Fruit fly (Drosophila melanogaster): Measurements from ENCODE around the gene msl-2.
A peak's percentile ranks its signal among the peaks of the same experiment; 100 is the strongest.

The msl-2 gene

DNA sequence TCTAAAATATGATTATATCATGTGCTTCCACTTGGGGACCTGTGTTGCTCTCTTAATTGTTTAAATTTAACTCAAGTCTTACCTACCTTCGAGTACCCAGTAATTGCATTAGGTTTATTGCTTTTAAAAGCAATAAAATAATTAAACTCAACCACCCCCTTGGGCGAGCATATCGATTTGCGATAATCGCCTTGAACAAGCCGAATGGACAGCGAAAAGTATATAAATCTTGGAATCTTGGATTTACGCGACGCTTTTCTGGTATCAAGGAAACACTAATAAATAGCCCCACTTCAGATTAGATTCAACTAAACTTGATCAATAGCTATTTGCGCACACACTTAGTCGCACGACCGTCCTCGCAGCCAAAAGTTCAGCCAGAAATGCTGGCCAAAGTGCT lies 20.3 kb downstream of the msl-2 start, which contains the start of gene CG2772:
CG2772 (plus strand) TSS at position 338 of the 400 bp plus-strand sequence.
- peak; percentile 53 for TF ChIP-seq noc (tag; optimal IDR thresholded peaks at IDR 0.05)

- TF ChIP-seq noc (tag; optimal IDR thresholded peaks at IDR 0.05): no peak
Measured at dm6 chr2L:3444789-3445188, 21.1 kb downstream of the msl-2 start.

DNA sequence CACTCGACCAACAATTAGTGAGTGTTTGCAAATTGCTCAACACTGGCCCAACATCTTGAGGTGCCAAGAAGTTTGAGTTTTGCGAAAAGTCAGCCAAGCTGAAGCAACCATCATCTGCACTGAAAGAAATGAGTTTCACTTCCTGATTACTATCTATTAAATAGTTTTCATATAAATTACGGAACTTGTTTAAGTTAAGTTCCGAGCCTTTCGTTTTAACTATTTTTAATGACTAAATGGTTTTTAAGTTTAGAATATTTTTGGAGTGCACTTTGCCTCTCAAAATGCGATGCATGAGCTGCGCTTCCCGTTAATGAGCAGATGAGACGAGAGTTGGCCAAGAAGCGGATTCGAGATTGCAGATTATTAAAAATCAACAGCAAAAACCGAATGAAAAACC lies 24.2 kb downstream of the msl-2 start:
- TF ChIP-seq noc (tag; optimal IDR thresholded peaks at IDR 0.05): no peak

DNA sequence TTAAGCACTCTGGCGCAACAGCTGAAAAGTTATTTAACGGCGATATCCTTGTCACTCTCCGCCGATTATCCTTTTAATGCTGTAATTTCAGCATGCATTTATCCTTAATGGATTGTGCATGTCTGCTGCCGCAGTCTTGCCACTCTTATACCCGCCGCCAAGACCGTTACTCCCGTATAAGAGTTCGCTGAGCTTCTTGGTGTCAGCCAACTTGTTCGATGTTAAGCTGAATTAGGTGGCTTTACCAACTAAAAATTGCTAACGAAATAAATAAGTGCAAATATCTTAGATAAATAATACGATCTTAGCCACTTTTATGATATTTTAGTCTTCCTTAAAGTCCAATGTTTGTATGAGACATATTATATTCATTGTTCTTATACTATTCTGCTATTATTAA lies 24.8 kb downstream of the msl-2 start:
- no peak for TF ChIP-seq noc (tag; optimal IDR thresholded peaks at IDR 0.05)

dm6 chr2L:3440322-3440721 lies 25.6 kb downstream of the msl-2 start:
- no peak for TF ChIP-seq noc (tag; optimal IDR thresholded peaks at IDR 0.05)

DNA sequence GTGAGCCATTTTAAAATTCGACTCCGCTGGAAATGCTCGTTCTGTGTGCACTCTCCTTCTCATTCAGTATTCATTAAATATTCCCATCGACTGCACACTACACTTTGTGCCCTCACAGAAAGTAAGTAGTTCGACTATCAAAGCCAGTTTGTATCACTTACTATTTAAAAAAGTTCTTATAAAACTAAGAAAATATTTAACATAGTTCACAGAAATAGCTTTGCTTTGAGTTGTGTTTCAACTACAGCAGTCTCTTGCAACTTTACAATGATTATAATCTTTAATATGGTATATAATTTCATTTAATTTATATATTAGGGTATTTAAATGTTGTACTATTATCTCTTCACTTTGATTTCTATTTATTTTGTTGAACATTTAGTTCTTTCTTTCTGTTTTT lies 26.4 kb downstream of the msl-2 start:
- no peak for TF ChIP-seq noc (tag; optimal IDR thresholded peaks at IDR 0.05)

DNA sequence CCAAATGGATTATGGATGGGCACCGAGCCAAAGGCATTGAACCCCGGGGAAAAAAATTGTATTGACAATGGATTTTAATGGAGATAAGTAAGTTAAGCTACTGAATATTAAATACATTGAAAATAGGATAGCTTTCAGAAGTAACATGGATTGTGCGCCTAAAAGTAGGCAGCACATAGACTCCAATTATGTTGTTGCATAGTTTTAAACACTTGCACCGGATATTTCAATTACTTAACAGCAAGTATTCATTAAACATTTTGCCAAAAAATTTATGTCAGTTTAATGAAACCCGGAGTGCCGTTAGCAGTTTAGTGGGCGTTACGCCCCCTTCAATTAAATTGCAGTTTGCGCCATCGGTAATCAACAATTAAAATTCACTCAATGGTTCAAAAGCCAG lies 27.8 kb downstream of the msl-2 start:
- TF ChIP-seq noc (tag; optimal IDR thresholded peaks at IDR 0.05): no peak

DNA sequence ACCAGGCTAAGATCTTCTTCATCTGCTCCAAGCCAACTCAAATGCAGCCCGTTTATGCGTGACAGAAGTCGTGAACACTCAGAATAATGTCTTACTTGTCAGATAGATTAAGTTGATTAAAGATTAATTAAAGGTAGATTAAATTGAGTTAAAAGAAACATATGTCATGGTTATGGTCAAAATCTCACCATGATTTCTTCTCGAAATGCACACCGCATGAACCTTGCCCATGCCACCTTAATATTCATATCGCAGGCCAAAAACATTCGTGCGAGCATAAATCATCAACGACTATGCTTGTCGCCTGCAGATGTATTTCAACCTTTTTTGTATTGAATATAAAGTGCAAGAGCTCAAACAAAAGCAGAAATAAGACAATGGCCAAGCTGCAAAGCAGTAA lies 28.8 kb downstream of the msl-2 start:
- no peak for TF ChIP-seq noc (tag; optimal IDR thresholded peaks at IDR 0.05)

- no peak for TF ChIP-seq noc (tag; optimal IDR thresholded peaks at IDR 0.05)
Measured at dm6 chr2L:3436347-3436746, 29.6 kb downstream of the msl-2 start.

DNA sequence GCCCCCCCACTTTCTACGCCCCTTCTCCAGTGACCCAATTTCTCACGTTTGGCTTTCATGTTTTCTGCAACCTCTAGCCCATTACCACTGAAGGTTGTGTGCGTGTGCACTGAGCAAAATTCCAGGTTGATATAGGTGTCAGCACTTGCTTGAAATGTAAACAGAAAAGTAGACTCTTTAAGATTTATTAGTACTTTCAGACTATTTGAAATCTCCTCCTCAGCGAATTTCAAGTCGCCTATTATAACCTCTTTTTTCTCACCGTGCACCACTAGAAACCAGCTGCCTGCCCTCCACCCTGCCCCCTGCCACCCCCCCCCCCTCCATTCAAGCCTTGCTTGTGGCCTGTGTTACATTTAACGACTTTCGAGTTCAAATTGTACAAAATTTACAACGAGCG lies 30.8 kb downstream of the msl-2 start:
- no peak for TF ChIP-seq noc (tag; optimal IDR thresholded peaks at IDR 0.05)

DNA sequence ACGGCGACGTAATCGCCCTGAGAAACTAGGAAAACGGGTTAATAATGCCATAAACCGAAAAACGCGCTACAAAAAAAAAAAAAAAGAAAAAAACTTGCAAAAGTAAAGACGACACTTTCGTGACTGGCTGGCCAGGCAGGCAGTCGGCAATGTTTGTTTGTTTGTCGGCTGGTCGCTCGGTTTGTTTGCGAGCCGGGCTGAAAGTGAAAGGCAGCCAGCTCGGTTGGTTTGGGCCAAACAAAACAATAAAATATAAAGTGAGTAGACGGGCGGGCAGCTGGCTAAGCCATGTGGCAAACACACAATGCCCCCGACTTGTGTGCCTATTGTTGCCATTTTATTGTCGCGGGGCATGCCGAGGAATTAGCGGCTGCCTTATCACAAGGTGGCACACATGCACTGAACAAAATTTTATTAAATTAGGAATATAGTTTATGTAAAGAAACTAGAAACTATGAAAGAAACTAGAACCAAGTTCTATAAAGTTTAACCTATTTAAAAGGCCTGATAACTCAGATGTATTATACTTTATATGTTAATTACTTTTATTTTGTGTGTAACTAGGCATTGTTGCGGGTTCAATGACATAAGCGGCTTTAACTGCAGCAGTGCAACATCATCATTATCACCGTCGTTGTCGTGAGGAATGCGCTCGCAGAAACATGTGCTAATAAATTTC lies 37.4 kb downstream of the msl-2 start:
- TF ChIP-seq noc (tag; optimal IDR thresholded peaks at IDR 0.05): no peak

- TF ChIP-seq noc (tag; optimal IDR thresholded peaks at IDR 0.05): no peak
Measured at dm6 chr2L:3426669-3427232, 39.2 kb downstream of the msl-2 start, which contains the start of gene Pgant2. Gene Pgant2, minus strand, starts transcription at chr2L:3426719.

DNA sequence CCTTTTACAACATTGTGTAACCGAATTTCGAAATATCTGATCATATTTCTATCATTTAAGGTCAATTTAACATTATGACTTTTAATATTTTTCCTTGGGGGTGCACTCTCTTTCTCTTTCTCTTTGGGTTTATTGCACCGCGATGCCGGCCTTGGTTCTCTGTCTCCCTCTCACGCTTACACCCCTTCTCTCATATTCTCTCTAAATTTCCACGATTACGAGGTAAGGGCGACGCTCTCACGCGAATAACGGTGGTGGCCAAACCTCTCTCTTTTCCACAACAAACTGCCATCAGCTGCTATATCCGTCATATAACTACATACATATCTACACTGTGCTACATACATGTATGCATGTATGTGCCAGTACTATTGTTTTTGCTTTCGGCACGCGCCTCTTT lies 40.0 kb downstream of the msl-2 start:
- no peak for TF ChIP-seq noc (tag; optimal IDR thresholded peaks at IDR 0.05)

DNA sequence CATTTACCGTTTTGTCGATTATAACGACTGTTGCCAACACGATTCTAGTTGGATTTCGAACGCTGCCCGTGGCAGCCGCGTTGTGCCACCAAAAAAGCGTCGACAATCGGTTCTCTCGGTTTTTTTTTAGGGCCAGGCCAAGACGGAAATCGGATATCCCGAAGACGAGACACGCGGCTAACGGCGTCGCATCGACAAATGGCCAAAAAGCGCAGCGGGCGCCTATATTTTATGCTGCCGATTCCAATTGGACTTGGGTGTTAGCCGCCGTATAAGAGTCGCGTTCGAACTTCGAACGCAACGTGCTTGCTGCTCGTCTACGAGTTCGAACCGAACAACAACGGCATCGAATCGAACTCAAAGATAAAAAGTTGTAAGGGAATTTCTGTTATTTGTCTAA lies 43.2 kb downstream of the msl-2 start:
- no peak for TF ChIP-seq noc (tag; optimal IDR thresholded peaks at IDR 0.05)

- TF ChIP-seq noc (tag; optimal IDR thresholded peaks at IDR 0.05): no peak
Measured at dm6 chr2L:3417613-3418012, 48.3 kb downstream of the msl-2 start.

- TF ChIP-seq noc (tag; optimal IDR thresholded peaks at IDR 0.05): peak; percentile 2
Measured at dm6 chr2L:3416527-3417304, 49.2 kb downstream of the msl-2 start, which contains the start of gene CG31952. Gene CG31952, plus strand, starts transcription at chr2L:3416693.
